Fruit fly (Drosophila melanogaster) whole organism, adult: ENCODE results near the gene CtsK1.

Experiments
- CG11617 ChIP-seq: fragments of 200-800 bp; sonication (Bioruptor generic); optimal IDR thresholded peaks from 2 replicates; lab custom pipeline; 2017; ENCODE audit warnings: mild to moderate bottlenecking, missing biosample characterization, missing genetic modification reagents, missing genetic modification characterization
- CG12768 ChIP-seq: fragments of 200-800 bp; sonication (Bioruptor generic); optimal IDR thresholded peaks from 2 replicates; lab custom pipeline; 2017; ENCODE audit warnings: missing biosample characterization, missing genetic modification characterization, mild to moderate bottlenecking, moderate library complexity, missing genetic modification reagents
- CG14711 ChIP-seq: fragments of 200-800 bp; sonication (Bioruptor generic); optimal IDR thresholded peaks from 2 replicates; lab custom pipeline; 2018; ENCODE audit warnings: missing biosample characterization, mild to moderate bottlenecking, missing genetic modification characterization, moderate library complexity
- CG1620 ChIP-seq: fragments of 200-800 bp; sonication (Bioruptor generic); optimal IDR thresholded peaks from 2 replicates; lab custom pipeline; 2016; ENCODE audit warnings: missing biosample characterization, missing genetic modification characterization
- CG33017 ChIP-seq: fragments of 200-800 bp; sonication (Bioruptor generic); optimal IDR thresholded peaks from 2 replicates; lab custom pipeline; 2018; ENCODE audit warnings: missing biosample characterization, mild to moderate bottlenecking, missing genetic modification characterization, moderate library complexity
- CG5204 ChIP-seq: fragments of 200-800 bp; sonication (Bioruptor generic); optimal IDR thresholded peaks from 2 replicates; lab custom pipeline; 2016; ENCODE audit warnings: missing biosample characterization, missing genetic modification characterization
- CG7045 ChIP-seq: fragments of 200-800 bp; sonication (Bioruptor generic); optimal IDR thresholded peaks from 2 replicates; lab custom pipeline; 2017; ENCODE audit warnings: missing biosample characterization, mild to moderate bottlenecking, missing genetic modification characterization
- CG7101 ChIP-seq: fragments of 200-800 bp; sonication (Bioruptor generic); optimal IDR thresholded peaks from 2 replicates; lab custom pipeline; 2018; ENCODE audit warnings: missing biosample characterization, mild to moderate bottlenecking, missing genetic modification characterization, moderate library complexity
- Clk ChIP-seq: fragments of 200-800 bp; sonication (Bioruptor generic); optimal IDR thresholded peaks from 2 replicates; lab custom pipeline; 2017; ENCODE audit warnings: missing biosample characterization, missing genetic modification characterization
- Crg-1 ChIP-seq: fragments of 200-800 bp; sonication (Bioruptor generic); optimal IDR thresholded peaks from 2 replicates; lab custom pipeline; 2016; ENCODE audit warnings: missing biosample characterization, missing genetic modification characterization
- Hr96 ChIP-seq: fragments of 200-800 bp; sonication (Bioruptor generic); optimal IDR thresholded peaks from 2 replicates; lab custom pipeline; 2016; ENCODE audit warnings: missing biosample characterization, missing genetic modification characterization
- Mnt ChIP-seq: fragments of 200-800 bp; sonication (Bioruptor generic); optimal IDR thresholded peaks from 2 replicates; lab custom pipeline; 2016; ENCODE audit warnings: missing biosample characterization, mild to moderate bottlenecking, missing genetic modification characterization
- bab1 ChIP-seq: fragments of 200-800 bp; sonication (Bioruptor generic); optimal IDR thresholded peaks from 3 replicates; lab custom pipeline; 2019; ENCODE audit warnings: missing biosample characterization, mild to moderate bottlenecking, missing genetic modification characterization, moderate library complexity
- cic ChIP-seq: fragments of 200-800 bp; sonication (Bioruptor generic); optimal IDR thresholded peaks from 2 replicates; lab custom pipeline; 2017; ENCODE audit warnings: missing biosample characterization, mild to moderate bottlenecking, missing genetic modification characterization, moderate library complexity
- cnc ChIP-seq, 2 experiments: fragments of >200 bp; optimal IDR thresholded peaks; 2 replicates each; lab custom pipeline; 2017
- kay ChIP-seq: fragments of 200-800 bp; sonication (Bioruptor generic); peaks from one replicate; lab custom pipeline; 2016; ENCODE audit warnings: missing biosample characterization, missing genetic modification characterization, borderline replicate concordance
- ovo ChIP-seq: fragments of 200-800 bp; sonication (Bioruptor generic); optimal IDR thresholded peaks from 2 replicates; lab custom pipeline; 2016; ENCODE audit warnings: missing biosample characterization, missing genetic modification characterization
- pad ChIP-seq: fragments of 200-800 bp; sonication (Bioruptor generic); optimal IDR thresholded peaks from 3 replicates; lab custom pipeline; 2017; ENCODE audit warnings: missing biosample characterization, missing genetic modification characterization, mild to moderate bottlenecking, moderate library complexity, missing genetic modification reagents
- tj ChIP-seq: fragments of 200-800 bp; sonication (Bioruptor generic); optimal IDR thresholded peaks from 3 replicates; lab custom pipeline; 2017; ENCODE audit warnings: missing biosample characterization, mild to moderate bottlenecking, missing genetic modification characterization, moderate library complexity
- toe ChIP-seq: fragments of 200-800 bp; sonication (Bioruptor generic); optimal IDR thresholded peaks from 2 replicates; lab custom pipeline; 2016; ENCODE audit warnings: missing biosample characterization, missing genetic modification characterization

Gene CtsK1

DNA sequence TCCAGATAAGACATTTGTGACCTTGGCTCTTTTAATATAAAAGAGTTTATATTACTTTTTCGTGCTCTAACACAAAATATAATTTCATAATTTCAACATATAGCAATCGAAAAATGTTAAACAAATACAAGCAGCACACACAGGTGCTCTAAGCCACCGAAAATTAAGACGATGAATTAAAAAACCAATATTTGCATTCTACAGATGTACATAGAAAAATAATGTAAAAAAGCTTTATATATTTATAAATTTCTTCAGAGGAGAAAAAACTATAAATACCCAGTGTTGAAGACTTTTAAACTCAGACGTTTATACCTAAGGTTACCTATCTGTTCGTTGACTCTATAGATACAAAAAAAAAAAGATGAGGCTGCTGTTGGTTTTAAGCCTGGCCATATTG, 6.5 kb upstream of the CtsK1 start, which contains the start of gene CG9040:
CG9040 (plus strand) TSS at position 301 of the 400 bp plus-strand sequence.
- no peak for TF ChIP-seq Hr96 (GFP tag; lab: Kevin White, UChicago)
- TF ChIP-seq Clk (GFP tag; lab: Kevin White, UChicago), result no peak
- TF ChIP-seq CG12768 (GFP tag; lab: Kevin White, UChicago), result no peak
- no peak for TF ChIP-seq ovo (GFP tag; lab: Kevin White, UChicago)
- TF ChIP-seq CG5204 (GFP tag; lab: Kevin White, UChicago), result no peak
- TF ChIP-seq cnc (optimal IDR thresholded peaks at IDR 0.05; lab: Kevin White, UChicago), result no peak
- TF ChIP-seq CG11617 (GFP tag; lab: Kevin White, UChicago), result no peak
- no peak for TF ChIP-seq cic

dm6 chr3L:13991314-13991713, 2.7 kb upstream of the CtsK1 start:
- TF ChIP-seq bab1 (GFP tag; lab: Kevin White, UChicago) (no peak), cic (no peak), Hr96 (GFP tag; lab: Kevin White, UChicago) (no peak), CG11617 (GFP tag; lab: Kevin White, UChicago) (no peak), Clk (GFP tag; lab: Kevin White, UChicago) (no peak), CG14711 (tag; lab: Kevin White, UChicago) (no peak), CG5204 (GFP tag; lab: Kevin White, UChicago) (no peak), CG12768 (GFP tag; lab: Kevin White, UChicago) (no peak), Crg-1 (no peak), pad (GFP tag; lab: Kevin White, UChicago) (no peak), kay (GFP tag; lab: Kevin White, UChicago) (no peak), toe (no peak), cnc (optimal IDR thresholded peaks at IDR 0.05; lab: Kevin White, UChicago) (no peak)

DNA sequence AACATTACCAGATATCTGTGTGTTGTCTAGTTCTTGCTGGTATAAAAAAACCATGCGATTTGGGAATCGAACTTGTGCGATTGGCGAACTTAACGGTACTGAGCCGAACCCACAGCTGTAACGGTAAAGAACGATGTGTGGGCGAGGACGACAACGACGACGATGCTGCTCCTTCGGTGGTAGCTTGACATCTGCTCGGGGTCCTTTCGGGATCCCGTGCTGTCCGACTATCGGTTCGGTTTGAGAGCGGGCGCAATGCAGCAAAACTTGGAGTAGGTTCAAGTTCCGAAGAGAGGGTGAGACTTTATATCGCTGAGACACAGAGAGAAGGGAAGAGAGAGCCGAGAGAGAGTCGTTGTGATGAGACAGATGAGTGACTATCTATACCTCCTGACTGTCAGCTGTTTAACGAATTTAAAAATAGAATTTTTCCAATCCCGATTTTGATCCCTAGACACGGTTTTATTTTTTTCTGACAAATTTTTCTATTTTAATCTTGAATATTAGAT, 744 bp upstream of the CtsK1 start, which contains the start of gene CG17364:
CG17364 (minus strand) TSS at position 168 of the 509 bp plus-strand sequence.
- TF ChIP-seq tj (GFP tag; lab: Kevin White, UChicago) (no peak), CG7101 (no peak), CG12768 (GFP tag; lab: Kevin White, UChicago) (no peak), pad (GFP tag; lab: Kevin White, UChicago) (no peak), Mnt (GFP tag; lab: Kevin White, UChicago) (no peak), cnc (optimal IDR thresholded peaks at IDR 0.05; lab: Kevin White, UChicago) (no peak), CG7045 (GFP tag; lab: Kevin White, UChicago) (no peak), CG5204 (GFP tag; lab: Kevin White, UChicago) (no peak), Clk (GFP tag; lab: Kevin White, UChicago) (no peak), kay (GFP tag; lab: Kevin White, UChicago) (no peak), bab1 (GFP tag; lab: Kevin White, UChicago) (no peak), CG33017 (tag; lab: Kevin White, UChicago) (no peak), CG1620 (GFP tag; lab: Kevin White, UChicago) (no peak), Hr96 (GFP tag; lab: Kevin White, UChicago) (no peak), cic (no peak), Crg-1 (no peak)

DNA sequence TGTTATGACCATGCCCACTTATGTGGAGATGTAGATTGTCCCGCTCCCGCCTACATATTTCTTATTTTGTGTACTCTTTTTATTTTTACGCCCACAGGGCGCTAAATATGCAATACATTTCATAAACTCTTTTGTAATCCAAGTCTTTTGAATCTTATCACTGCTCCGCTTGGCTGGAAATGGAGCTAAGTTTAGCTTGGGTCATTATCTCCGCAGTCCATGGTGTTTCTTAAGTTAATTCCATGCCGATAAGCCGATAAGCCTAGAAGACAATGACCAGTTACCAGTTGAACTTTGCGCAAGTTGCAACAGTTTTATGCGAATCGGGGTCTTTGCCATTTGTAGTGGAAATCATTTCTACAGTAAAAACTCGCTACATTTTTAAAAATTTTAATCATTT, 2.4 kb downstream of the CtsK1 start:
- TF ChIP-seq Mnt (GFP tag; lab: Kevin White, UChicago) (no peak), Clk (GFP tag; lab: Kevin White, UChicago) (no peak), CG12768 (GFP tag; lab: Kevin White, UChicago) (no peak), kay (GFP tag; lab: Kevin White, UChicago) (no peak)

DNA sequence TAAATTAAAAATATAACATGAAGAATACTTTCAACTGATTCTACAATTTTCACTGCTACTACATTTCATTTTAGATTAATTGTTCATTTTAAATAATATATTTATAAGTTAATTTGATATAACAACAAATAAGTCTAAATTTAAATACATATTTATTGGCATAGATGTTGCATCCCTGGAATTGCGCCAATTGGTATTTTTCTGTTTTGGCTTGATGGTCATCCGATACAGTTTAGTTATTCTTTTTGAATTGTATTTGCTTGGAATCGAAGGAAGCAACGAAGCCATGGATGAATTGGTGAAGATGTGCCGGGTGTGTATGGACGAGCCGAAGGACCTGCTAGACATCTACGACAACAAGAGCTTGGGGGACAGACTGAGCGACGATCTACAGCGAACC, 3.0 kb downstream of the CtsK1 start, which contains the start of gene CG17361:
CG17361 (plus strand) TSS at position 200 of the 400 bp plus-strand sequence.
- TF ChIP-seq toe, result no peak
- TF ChIP-seq CG7101, result peak; percentile 15
- TF ChIP-seq CG14711 (tag; lab: Kevin White, UChicago), result peak; percentile 37

DNA sequence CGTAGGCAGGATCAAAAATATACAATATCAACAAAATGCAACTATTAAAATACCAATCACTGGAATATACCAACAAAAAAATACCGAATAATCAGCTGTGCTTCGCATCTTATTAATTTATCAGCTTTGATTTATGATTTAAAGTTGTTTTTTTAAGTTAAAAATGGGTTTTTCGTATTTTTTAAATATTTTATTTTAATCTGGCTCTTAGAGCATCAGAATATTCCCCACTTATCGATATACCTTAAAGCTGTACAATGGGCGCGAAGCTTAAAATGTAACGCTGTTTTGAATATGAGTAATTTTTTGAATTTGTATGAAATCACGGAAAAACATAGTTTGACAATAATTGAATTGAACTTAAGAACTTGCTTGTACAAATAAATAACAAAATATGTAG, 5.2 kb downstream of the CtsK1 start, which contains the start of gene CG17359:
CG17359 (minus strand) TSS at position 48 of the 400 bp plus-strand sequence.
- TF ChIP-seq toe (no peak), cnc (optimal IDR thresholded peaks at IDR 0.05; lab: Kevin White, UChicago) (no peak), tj (GFP tag; lab: Kevin White, UChicago) (no peak), ovo (GFP tag; lab: Kevin White, UChicago) (no peak), CG33017 (tag; lab: Kevin White, UChicago) (no peak)

dm6 chr3L:14001658-14002523, 7.9 kb downstream of the CtsK1 start, which contains the start of the genes Nprl3 and upSET:
Gene Nprl3 (minus strand): TSS chr3L:14001880.
Gene upSET (plus strand): TSS chr3L:14002127.
- TF ChIP-seq CG5204 (GFP tag; lab: Kevin White, UChicago) (no peak), CG14711 (tag; lab: Kevin White, UChicago) (peak; percentile 33), cic (no peak), bab1 (GFP tag; lab: Kevin White, UChicago) (peak; percentile 7), pad (GFP tag; lab: Kevin White, UChicago) (no peak), Crg-1 (no peak), kay (GFP tag; lab: Kevin White, UChicago) (no peak), toe (no peak), tj (GFP tag; lab: Kevin White, UChicago) (no peak), CG7045 (GFP tag; lab: Kevin White, UChicago) (no peak), Mnt (GFP tag; lab: Kevin White, UChicago) (peak; percentile 60), CG1620 (GFP tag; lab: Kevin White, UChicago) (peak; percentile 30), Clk (GFP tag; lab: Kevin White, UChicago) (no peak), CG11617 (GFP tag; lab: Kevin White, UChicago) (peak; percentile 36), CG12768 (GFP tag; lab: Kevin White, UChicago) (peak; percentile 13), Hr96 (GFP tag; lab: Kevin White, UChicago) (peak; percentile 49), cnc (optimal IDR thresholded peaks at IDR 0.05; lab: Kevin White, UChicago) (no peak), ovo (GFP tag; lab: Kevin White, UChicago) (no peak), CG7101 (peak; percentile 16), CG33017 (tag; lab: Kevin White, UChicago) (no peak)
